Worm (Caenorhabditis elegans) whole organism, L4/young adult: ENCODE results near the gene ttc-36.
"Not testable (repeated sequence)": the region's sequence is repeated elsewhere in the genome, so short reads cannot be mapped to it uniquely, and the experiment has no call there.

Experiments used
- W03F9.2 ChIP-seq: fragments of 150-350 bp; optimal IDR thresholded peaks from 2 replicates; lab custom pipeline; 2014; ENCODE audit warnings: missing biosample characterization, missing genetic modification characterization
- dao-5 ChIP-seq: sonication (generic microtip); optimal IDR thresholded peaks from 2 replicates; lab custom pipeline; 2016; ENCODE audit warnings: missing genotype, missing genetic modification characterization, moderate library complexity, missing compliant biosample characterization
- him-1 ChIP-seq: sonication (generic microtip); optimal IDR thresholded peaks from 2 replicates; lab custom pipeline; 2016; ENCODE audit warnings: missing genotype, missing genetic modification reagents, missing genetic modification characterization, missing compliant biosample characterization

ttc-36 gene

DNA sequence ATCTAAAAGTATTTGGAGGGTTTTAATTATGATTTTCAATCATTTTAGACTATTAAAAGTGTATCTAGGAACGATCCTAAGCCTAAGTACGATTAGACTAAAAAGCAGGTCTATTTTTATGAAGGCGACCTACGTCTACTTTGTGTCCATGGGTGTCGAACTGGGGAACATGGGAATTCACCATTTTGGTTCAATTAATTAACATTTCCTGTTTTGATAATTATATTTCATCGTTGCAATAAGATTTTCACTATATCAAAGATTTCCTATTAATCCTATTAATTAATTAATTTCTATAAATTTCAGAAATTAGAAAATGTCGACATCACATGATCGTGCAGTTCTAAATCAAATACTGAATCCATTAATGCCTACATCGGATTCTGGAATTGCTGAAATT is at the start of gene ttc-36:
TSS of gene ttc-36 (plus strand) at position 301 of the 400 bp plus-strand sequence.
- TF ChIP-seq him-1 (tag; lab: Kevin White, UChicago) (no peak), W03F9.2 (no peak), dao-5 (no peak)

DNA sequence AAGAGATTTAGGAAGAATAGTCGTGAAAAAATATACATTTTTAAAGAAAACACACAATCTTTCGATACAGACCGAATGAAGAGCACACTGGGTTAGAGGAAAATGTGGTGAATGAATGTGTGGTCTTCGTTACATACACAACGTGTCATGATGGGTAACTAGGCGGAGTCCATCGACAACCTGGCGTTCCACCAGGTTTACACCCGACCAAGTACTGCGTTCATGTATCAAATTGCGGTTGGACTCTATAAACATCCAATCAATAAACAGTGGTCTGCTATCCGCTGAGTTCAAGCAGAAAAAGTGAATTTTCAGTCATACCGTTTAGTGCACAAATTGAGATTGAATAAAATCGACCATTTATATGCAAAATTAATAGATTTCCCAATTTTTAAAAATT is 48.2 kb upstream of the ttc-36 start, which contains the start of gene sdz-38:
TSS of gene sdz-38 (minus strand) at position 101 of the 400 bp plus-strand sequence.
- TF ChIP-seq dao-5, result no peak
- TF ChIP-seq him-1 (tag; lab: Kevin White, UChicago), result no peak
- no peak for TF ChIP-seq W03F9.2

DNA sequence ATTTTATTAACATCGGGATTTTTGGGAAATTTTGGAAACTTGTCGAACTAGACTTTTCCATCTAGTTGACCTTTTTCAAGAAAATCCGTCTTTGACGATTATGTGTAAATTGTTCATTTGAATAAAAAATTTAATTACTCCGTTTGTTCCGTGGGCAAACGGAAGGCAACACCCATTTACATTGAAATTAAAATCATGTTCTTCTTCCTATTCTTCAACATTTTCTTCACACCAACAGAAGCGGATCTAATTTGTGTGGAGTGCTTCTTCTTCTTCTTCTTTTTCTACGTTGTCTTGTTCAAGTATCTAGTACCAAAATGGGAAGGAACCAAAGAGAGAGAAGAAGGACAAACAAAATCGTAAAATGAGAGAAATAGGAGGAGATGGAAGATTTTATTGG is 47.6 kb upstream of the ttc-36 start:
- TF ChIP-seq him-1 (tag; lab: Kevin White, UChicago), result no peak
- no peak for TF ChIP-seq dao-5
- TF ChIP-seq W03F9.2, result no peak

DNA sequence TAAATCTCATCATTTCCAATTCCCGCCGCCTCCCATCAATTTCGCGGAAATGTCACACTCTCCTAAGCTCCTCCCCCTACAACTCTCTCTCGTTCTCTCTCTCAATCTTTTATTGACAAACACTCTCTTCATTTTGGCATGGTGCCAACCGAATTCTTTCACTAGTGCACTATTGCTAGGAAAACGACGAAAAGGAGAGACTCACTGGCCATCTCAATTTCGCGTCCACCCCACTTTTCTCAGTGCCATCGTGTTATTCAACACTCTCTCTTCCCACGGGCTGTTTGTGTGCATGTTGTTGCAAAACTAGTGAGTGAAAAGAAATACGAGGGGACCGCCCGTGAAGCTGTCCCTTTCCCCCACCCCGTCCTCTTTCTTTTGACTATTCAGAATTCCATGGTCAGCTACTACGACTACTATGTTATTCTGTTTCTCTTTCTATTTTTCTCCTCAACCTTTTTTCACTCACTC is 45.1 kb upstream of the ttc-36 start:
- TF ChIP-seq him-1 (tag; lab: Kevin White, UChicago), result no peak
- TF ChIP-seq W03F9.2, result no peak
- no peak for TF ChIP-seq dao-5

ce11 chrII:9986635-9987575 is 43.1 kb upstream of the ttc-36 start:
- TF ChIP-seq dao-5, result no peak
- TF ChIP-seq him-1 (tag; lab: Kevin White, UChicago), result no peak
- no peak for TF ChIP-seq W03F9.2

DNA sequence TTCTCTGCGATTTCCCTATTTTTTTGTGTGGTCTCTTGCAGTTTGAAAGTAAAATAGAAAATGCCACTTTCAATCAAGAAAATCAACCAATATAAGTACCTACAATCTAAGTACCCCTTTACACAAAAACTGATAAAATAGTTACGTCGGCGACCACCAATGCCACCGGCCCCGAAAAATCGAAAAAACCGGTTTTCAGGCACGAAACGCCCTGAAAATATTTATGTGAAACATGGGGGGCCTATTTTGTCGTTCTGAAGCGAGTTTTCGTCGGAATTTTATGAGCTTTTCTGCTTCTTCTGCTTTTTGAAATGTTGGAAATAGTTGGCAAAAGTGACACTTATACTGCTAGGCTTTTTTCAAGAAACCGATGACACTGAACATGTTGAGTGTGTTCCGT is 41.4 kb upstream of the ttc-36 start:
- TF ChIP-seq W03F9.2 (no peak), dao-5 (no peak), him-1 (tag; lab: Kevin White, UChicago) (no peak)

DNA sequence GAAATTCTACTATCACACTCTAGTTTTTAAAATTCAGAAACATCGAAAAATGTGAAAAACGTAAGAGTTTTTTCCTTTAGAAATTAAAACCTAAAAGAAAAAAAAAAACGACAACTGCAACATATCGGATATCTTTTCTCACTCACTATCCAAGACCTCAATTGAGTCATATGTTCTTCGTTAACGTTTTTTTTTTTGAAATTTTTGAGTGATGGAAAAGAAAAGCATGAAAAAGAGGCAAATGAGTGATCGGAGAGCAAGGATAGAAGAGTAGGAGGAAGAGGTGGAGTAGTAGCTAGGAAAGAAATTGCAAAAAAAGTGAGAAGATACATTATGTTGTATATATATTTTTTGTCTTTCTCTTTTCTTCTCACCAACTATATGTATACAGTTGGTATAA is 40.5 kb upstream of the ttc-36 start:
- TF ChIP-seq W03F9.2 (no peak), him-1 (tag; lab: Kevin White, UChicago) (no peak), dao-5 (no peak)

DNA sequence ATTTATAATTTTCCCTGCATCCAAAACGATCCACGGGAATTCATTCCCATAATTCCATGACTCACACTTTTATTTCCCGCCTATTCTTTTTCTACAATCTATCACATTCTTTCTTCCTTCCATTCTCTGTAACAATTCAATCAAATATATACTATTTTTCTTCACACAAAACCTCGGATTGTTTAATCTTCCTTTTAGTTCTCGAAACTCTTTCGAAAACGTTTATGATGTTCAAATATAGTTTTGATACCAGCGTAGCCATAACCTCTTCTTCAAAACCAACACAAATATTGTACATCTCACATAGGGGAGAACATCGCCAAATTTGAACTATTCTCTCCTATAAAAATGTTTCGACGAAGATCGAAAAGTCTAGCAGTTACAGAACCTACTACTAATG is 39.2 kb upstream of the ttc-36 start, which contains the start of gene lec-3:
TSS of gene lec-3 (plus strand) at position 301 of the 400 bp plus-strand sequence.
- no peak for TF ChIP-seq W03F9.2
- no peak for TF ChIP-seq dao-5

DNA sequence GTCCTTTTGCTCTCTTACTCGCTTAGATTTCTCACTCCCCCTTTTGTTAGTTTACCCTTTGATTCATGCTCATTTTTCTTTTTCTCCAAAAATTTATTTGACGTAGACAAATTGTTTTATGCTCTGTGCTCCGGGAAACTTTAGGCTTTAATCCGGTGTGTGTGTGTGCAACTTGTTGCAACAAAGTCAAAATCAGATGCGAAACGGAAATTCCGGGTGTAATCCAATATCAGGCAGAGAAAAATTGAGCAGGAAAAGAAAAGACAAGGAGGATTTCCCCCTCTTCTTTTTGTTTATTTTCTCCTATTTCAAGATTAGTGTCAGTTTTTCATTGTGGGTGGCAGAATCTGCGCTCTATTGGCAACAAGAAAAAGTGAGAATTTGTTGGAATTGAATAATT is 37.5 kb upstream of the ttc-36 start:
- no peak for TF ChIP-seq dao-5
- TF ChIP-seq him-1 (tag; lab: Kevin White, UChicago), result no peak
- TF ChIP-seq W03F9.2, result no peak

DNA sequence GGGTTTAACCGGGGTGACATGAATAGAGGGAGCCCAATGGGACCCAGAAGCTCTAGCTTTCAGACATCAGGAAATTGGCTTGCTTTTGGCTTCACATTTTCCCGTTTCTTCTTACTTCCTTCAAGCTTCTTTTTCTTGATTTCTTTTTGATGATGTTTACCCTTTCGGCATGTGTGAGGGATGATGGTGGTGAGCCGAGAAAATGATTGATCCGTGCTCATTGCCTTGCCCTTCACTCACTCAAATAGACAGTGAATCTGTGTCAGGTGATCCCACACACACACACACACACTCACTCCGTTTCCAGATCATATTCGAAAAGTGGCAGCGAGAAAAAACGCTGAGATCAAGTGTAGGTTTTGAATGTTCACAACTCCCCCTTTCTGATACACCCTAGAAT is 35.3 kb upstream of the ttc-36 start:
- no peak for TF ChIP-seq W03F9.2
- no peak for TF ChIP-seq dao-5
- no peak for TF ChIP-seq him-1 (tag; lab: Kevin White, UChicago)

- TF ChIP-seq W03F9.2 (no peak), dao-5 (no peak), him-1 (tag; lab: Kevin White, UChicago) (no peak)
These were observed 28.9 kb upstream of the ttc-36 start, which contains the start of gene nlt-1 for ce11 chrII:10001065-10001464. nlt-1 (minus strand) TSS chrII:10001142.

DNA sequence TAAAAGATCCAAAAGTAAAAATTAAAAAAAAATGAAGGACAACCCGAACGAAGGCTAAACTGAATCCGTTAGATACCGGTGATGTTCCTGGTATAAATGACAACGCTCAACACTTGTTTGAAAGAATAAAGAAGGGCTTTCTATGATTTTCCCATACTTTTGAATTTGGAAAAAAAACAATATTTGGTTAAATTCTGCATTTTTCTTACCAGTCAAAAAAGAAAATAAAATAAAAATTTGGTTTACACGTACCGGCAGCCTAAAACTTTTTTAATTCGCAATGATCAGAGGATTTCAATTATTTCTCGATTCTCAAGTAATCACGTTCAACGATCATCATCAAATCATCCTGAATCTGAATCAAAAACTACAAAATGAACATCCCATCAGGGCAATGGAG is 28.4 kb upstream of the ttc-36 start, which contains the start of gene ZK892.3:
TSS of gene ZK892.3 (plus strand) at position 301 of the 400 bp plus-strand sequence.
- TF ChIP-seq dao-5, result no peak

DNA sequence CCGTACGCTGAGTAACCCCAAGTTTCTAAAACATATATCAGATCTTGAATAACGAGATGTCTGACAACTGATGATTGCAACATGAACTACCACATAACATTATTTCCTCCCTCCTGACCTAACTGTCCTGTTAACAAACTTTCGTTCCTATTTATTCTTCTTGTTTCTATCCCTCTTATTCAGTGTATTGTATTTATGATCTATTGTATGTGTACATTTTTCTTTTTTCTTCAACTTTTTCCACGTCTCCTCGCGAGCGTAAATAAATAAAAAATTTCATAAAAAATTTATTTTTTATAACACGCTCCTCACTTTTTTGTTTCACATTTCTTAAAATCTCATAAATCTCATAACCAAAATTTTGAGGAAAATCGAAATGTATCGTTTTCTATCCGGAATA is 23.7 kb upstream of the ttc-36 start, which contains the start of gene ZK892.4:
TSS of gene ZK892.4 (plus strand) at position 301 of the 400 bp plus-strand sequence.
- not testable (repeated sequence) for TF ChIP-seq him-1 (tag; lab: Kevin White, UChicago); W03F9.2; dao-5

- TF ChIP-seq dao-5 (no peak), him-1 (tag; lab: Kevin White, UChicago) (no peak), W03F9.2 (no peak)
These were observed 22.1 kb upstream of the ttc-36 start, which contains the start of gene ZK892.5 for ce11 chrII:10007917-10008316. ZK892.5 (plus strand) TSS chrII:10008217.

- TF ChIP-seq dao-5, result no peak
- no peak for TF ChIP-seq him-1 (tag; lab: Kevin White, UChicago)
- TF ChIP-seq W03F9.2, result no peak
These were observed 21.4 kb upstream of the ttc-36 start for ce11 chrII:10008552-10008951.
